Fruit fly (Drosophila melanogaster): Measurements from ENCODE around the gene CG9205.

- TF ChIP-seq CTCF (optimal IDR thresholded peaks at IDR 0.05) (no peak), CG8478 (optimal IDR thresholded peaks at IDR 0.05) (no peak)
Measured at dm6 chr3L:1084380-1085097, 50.0 kb downstream of the CG9205 start.

Measured in S2 (cell line).